Worm (Caenorhabditis elegans) whole organism, midembryonic: ENCODE results near the gene H41C03.1.

ENCODE experiments used
- T22C8.4 ChIP-seq: fragments of 200-800 bp; sonication (Bioruptor generic); IDR thresholded peaks from 2 replicates; pipeline ENCODE4 v1.3.6; 2022; ENCODE audit warnings: missing genetic modification characterization, missing compliant biosample characterization
- cog-1 ChIP-seq: sonication (generic microtip); optimal IDR thresholded peaks from 2 replicates; lab custom pipeline; 2016; ENCODE audit warnings: missing genetic modification characterization, missing compliant biosample characterization
- flt-1 ChIP-seq: fragments of 200-800 bp; sonication (Bioruptor generic); IDR thresholded peaks from 2 replicates; pipeline ENCODE4 v1.3.6; 2022; ENCODE audit warnings: missing genetic modification characterization, missing compliant biosample characterization
- med-1 ChIP-seq: sonication (generic microtip); optimal IDR thresholded peaks from 2 replicates; lab custom pipeline; 2017; ENCODE audit warnings: missing genetic modification characterization, mild to moderate bottlenecking, missing compliant biosample characterization, antibody characterized with exemption, missing genetic modification reagents; ENCODE audit not compliant: insufficient read depth
- ref-1 ChIP-seq: fragments of 200-800 bp; sonication (Bioruptor generic); conservative IDR thresholded peaks from 2 replicates; pipeline ENCODE4 v1.3.6; 2022; ENCODE audit warnings: missing genetic modification reagents, missing genetic modification characterization, missing compliant biosample characterization
- tab-1 ChIP-seq: fragments of 200-800 bp; sonication (Bioruptor generic); IDR thresholded peaks from 2 replicates; pipeline ENCODE4 v1.3.6; 2022; ENCODE audit warnings: missing genetic modification characterization, missing compliant biosample characterization
- ztf-23 ChIP-seq: fragments of 200-800 bp; sonication (Bioruptor generic); IDR thresholded peaks from 2 replicates; pipeline ENCODE4 v1.3.6; 2022; ENCODE audit warnings: missing genetic modification reagents, missing genetic modification characterization, missing compliant biosample characterization

DNA sequence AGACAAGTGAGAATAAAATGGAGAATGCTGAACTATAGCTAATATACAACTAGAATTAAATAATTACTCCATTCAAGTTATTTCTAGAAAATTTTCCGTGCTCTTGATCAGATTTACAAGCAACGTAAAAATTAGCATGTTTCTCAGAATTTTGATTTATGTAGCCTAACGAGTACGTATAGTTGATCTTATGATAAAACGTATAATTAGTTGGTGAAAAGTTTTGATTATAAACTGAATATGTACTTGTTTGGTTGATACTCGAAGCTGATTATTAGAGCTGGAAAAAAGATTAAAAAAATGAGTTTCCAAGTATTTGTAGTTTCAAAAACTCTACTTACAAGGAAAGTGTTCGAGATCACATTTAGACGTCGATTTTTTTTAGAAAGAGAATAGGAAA, 42.3 kb downstream of the H41C03.1 start:
- TF ChIP-seq cog-1 (tag; lab: Kevin White, UChicago), result no peak
- no peak for TF ChIP-seq tab-1 (GFP tag; lab: Robert Waterston, UW)
- no peak for TF ChIP-seq med-1 (GFP tag; lab: Kevin White, UChicago)
- TF ChIP-seq flt-1, result no peak
- TF ChIP-seq ref-1 (GFP tag; lab: Robert Waterston, UW), result no peak
- no peak for TF ChIP-seq T22C8.4 (GFP tag; lab: Robert Waterston, UW)
- TF ChIP-seq ztf-23 (GFP tag; lab: Robert Waterston, UW), result no peak
